Worm (Caenorhabditis elegans) whole organism, mixed stage, embryonic: ENCODE results near the gene npp-18.

Source experiments
- M03D4.4 ChIP-seq: sonication (generic microtip); optimal IDR thresholded peaks from 2 replicates; lab custom pipeline; 2017; ENCODE audit warnings: mild to moderate bottlenecking, missing genetic modification characterization, missing compliant biosample characterization
- bed-3 ChIP-seq: fragments of 200-800 bp; sonication (Bioruptor generic); optimal IDR thresholded peaks from 3 replicates; lab custom pipeline; 2018; ENCODE audit warnings: mild to moderate bottlenecking, missing genetic modification characterization, moderate library complexity, missing compliant biosample characterization
- blmp-1 ChIP-seq: fragments of 150-350 bp; optimal IDR thresholded peaks from 2 replicates; lab custom pipeline; 2014; ENCODE audit warnings: missing biosample characterization, missing genetic modification characterization
- ceh-39 ChIP-seq: fragments of 150-350 bp; optimal IDR thresholded peaks from 2 replicates; lab custom pipeline; 2014; ENCODE audit warnings: missing biosample characterization, missing genetic modification characterization
- ceh-43 ChIP-seq: fragments of 200-800 bp; sonication (Bioruptor generic); optimal IDR thresholded peaks from 2 replicates; lab custom pipeline; 2018; ENCODE audit warnings: mild to moderate bottlenecking, missing genetic modification characterization, moderate library complexity, missing compliant biosample characterization
- ceh-83 ChIP-seq: fragments of 200-800 bp; sonication (Bioruptor generic); optimal IDR thresholded peaks from 2 replicates; lab custom pipeline; 2018; ENCODE audit warnings: mild to moderate bottlenecking, missing genetic modification characterization, missing compliant biosample characterization
- ces-1 ChIP-seq: fragments of 150-350 bp; optimal IDR thresholded peaks from 2 replicates; lab custom pipeline; 2014; ENCODE audit warnings: missing biosample characterization, missing genetic modification reagents, missing genetic modification characterization
- cnd-1 ChIP-seq: fragments of 200-800 bp; sonication (Bioruptor generic); optimal IDR thresholded peaks from 2 replicates; lab custom pipeline; 2018; ENCODE audit warnings: mild to moderate bottlenecking, missing genetic modification characterization, missing compliant biosample characterization
- drap-1 ChIP-seq: fragments of 200-800 bp; sonication (Bioruptor generic); optimal IDR thresholded peaks from 3 replicates; lab custom pipeline; 2018; ENCODE audit warnings: mild to moderate bottlenecking, missing genetic modification characterization, missing compliant biosample characterization
- elt-1 ChIP-seq: sonication (generic microtip); optimal IDR thresholded peaks from 2 replicates; lab custom pipeline; 2017; ENCODE audit warnings: missing genetic modification characterization, mild to moderate bottlenecking, missing compliant biosample characterization, antibody characterized with exemption, moderate library complexity, borderline replicate concordance; ENCODE audit not compliant: insufficient read depth
- flh-1 ChIP-seq: fragments of 200-800 bp; sonication (Bioruptor generic); optimal IDR thresholded peaks from 2 replicates; lab custom pipeline; 2018; ENCODE audit warnings: mild to moderate bottlenecking, missing genetic modification characterization, moderate library complexity, missing compliant biosample characterization
- ham-2 ChIP-seq: fragments of 200-800 bp; sonication (Bioruptor generic); optimal IDR thresholded peaks from 2 replicates; lab custom pipeline; 2018; ENCODE audit warnings: mild to moderate bottlenecking, missing genetic modification characterization, missing compliant biosample characterization
- hlh-1 ChIP-seq: fragments of 150-350 bp; optimal IDR thresholded peaks from 2 replicates; lab custom pipeline; 2014; ENCODE audit warnings: missing biosample characterization, missing genetic modification reagents, missing genetic modification characterization
- lin-13 ChIP-seq: fragments of 150-350 bp; optimal IDR thresholded peaks from 2 replicates; lab custom pipeline; 2014; ENCODE audit warnings: missing biosample characterization, missing genetic modification characterization
- lin-32 ChIP-seq: fragments of 200-800 bp; sonication (Bioruptor generic); optimal IDR thresholded peaks from 2 replicates; lab custom pipeline; 2018; ENCODE audit warnings: mild to moderate bottlenecking, missing genetic modification characterization, missing compliant biosample characterization
- lsy-2 ChIP-seq: fragments of 150-350 bp; optimal IDR thresholded peaks from 2 replicates; lab custom pipeline; 2014; ENCODE audit warnings: missing biosample characterization, missing genetic modification characterization
- mab-5 ChIP-seq: fragments of 150-350 bp; optimal IDR thresholded peaks from 2 replicates; lab custom pipeline; 2014; ENCODE audit warnings: missing biosample characterization, missing genetic modification characterization
- mep-1 ChIP-seq: fragments of 150-350 bp; optimal IDR thresholded peaks from 2 replicates; lab custom pipeline; 2017; ENCODE audit warnings: missing biosample characterization, missing genetic modification reagents, missing genetic modification characterization, inconsistent platforms
- mls-2 ChIP-seq: sonication (generic microtip); optimal IDR thresholded peaks from 2 replicates; lab custom pipeline; 2016; ENCODE audit warnings: mild to moderate bottlenecking, missing genetic modification characterization, moderate library complexity, missing compliant biosample characterization
- nhr-12 ChIP-seq: fragments of 150-350 bp; optimal IDR thresholded peaks from 2 replicates; lab custom pipeline; 2014; ENCODE audit warnings: missing biosample characterization, missing genetic modification characterization
- nhr-2 ChIP-seq: fragments of 150-350 bp; optimal IDR thresholded peaks from 2 replicates; lab custom pipeline; 2014; ENCODE audit warnings: missing biosample characterization, missing genetic modification characterization
- nhr-237 ChIP-seq: fragments of 150-350 bp; optimal IDR thresholded peaks from 2 replicates; lab custom pipeline; 2014; ENCODE audit warnings: missing biosample characterization, missing genetic modification characterization
- nhr-28 ChIP-seq: fragments of 150-350 bp; optimal IDR thresholded peaks from 2 replicates; lab custom pipeline; 2014; ENCODE audit warnings: missing biosample characterization, missing genetic modification characterization
- nhr-76 ChIP-seq: sonication (generic microtip); optimal IDR thresholded peaks from 2 replicates; lab custom pipeline; 2017; ENCODE audit warnings: missing biosample characterization, missing genetic modification characterization
- pha-4 ChIP-seq: fragments of 150-350 bp; optimal IDR thresholded peaks from 2 replicates; lab custom pipeline; 2018; ENCODE audit warnings: missing biosample characterization, missing genetic modification reagents, missing genetic modification characterization
- sem-2 ChIP-seq: fragments of 200-800 bp; sonication (Bioruptor generic); optimal IDR thresholded peaks from 2 replicates; lab custom pipeline; 2018; ENCODE audit warnings: mild to moderate bottlenecking, missing genetic modification characterization, missing compliant biosample characterization
- snpc-4 ChIP-seq: fragments of 150-350 bp; optimal IDR thresholded peaks from 2 replicates; lab custom pipeline; 2014; ENCODE audit warnings: missing biosample characterization, missing genetic modification characterization
- sptf-1 ChIP-seq: sonication (generic microtip); optimal IDR thresholded peaks from 2 replicates; lab custom pipeline; 2017; ENCODE audit warnings: mild to moderate bottlenecking, missing genetic modification characterization, moderate library complexity, missing compliant biosample characterization
- tbx-8 ChIP-seq: fragments of 200-800 bp; sonication (Bioruptor generic); optimal IDR thresholded peaks from 2 replicates; lab custom pipeline; 2018; ENCODE audit warnings: mild to moderate bottlenecking, missing genetic modification characterization, moderate library complexity, missing compliant biosample characterization
- unc-120 ChIP-seq: sonication (generic microtip); optimal IDR thresholded peaks from 2 replicates; lab custom pipeline; 2017; ENCODE audit warnings: missing genetic modification characterization, missing compliant biosample characterization; ENCODE audit not compliant: poor library complexity, severe bottlenecking
- unc-39 ChIP-seq: fragments of 150-350 bp; optimal IDR thresholded peaks from 2 replicates; lab custom pipeline; 2014; ENCODE audit warnings: missing biosample characterization, missing genetic modification characterization
- unc-62 ChIP-seq: fragments of 150-350 bp; optimal IDR thresholded peaks from 2 replicates; lab custom pipeline; 2014; ENCODE audit warnings: missing biosample characterization, missing genetic modification reagents, missing genetic modification characterization
- zip-8 ChIP-seq: fragments of 150-350 bp; optimal IDR thresholded peaks from 2 replicates; lab custom pipeline; 2014; ENCODE audit warnings: missing biosample characterization, missing genetic modification characterization
- ztf-11 ChIP-seq: fragments of 150-350 bp; optimal IDR thresholded peaks from 2 replicates; lab custom pipeline; 2014; ENCODE audit warnings: missing biosample characterization, missing genetic modification characterization

npp-18 gene

DNA sequence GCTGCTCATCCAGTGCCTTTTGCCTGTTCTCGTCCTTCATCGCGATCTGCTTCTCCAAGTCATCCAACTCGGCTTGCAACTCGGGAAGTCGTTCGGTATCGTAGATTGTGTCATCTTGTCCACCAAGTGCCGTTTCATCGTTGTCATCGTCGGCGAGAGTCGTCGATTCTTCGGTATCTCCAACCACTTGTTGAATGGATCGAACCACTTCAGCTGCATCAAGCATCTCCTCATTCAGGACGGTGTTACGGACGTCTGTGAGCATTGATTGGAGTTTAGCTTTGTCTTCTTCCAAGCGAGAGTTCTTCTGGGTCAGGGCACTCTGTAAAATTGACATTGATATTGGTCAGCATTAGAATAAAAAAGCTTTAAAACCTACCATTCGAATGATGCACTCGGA is 8.9 kb downstream of the npp-18 start:
- TF ChIP-seq mep-1 (tag; lab: Kevin White, UChicago): no peak
- TF ChIP-seq mab-5 (tag; lab: Kevin White, UChicago): no peak
- TF ChIP-seq unc-120 (tag; lab: Kevin White, UChicago): no peak
- no peak for TF ChIP-seq nhr-28 (tag; lab: Kevin White, UChicago)
- TF ChIP-seq blmp-1 (tag; lab: Kevin White, UChicago): no peak
- no peak for TF ChIP-seq ceh-43
- TF ChIP-seq snpc-4 (tag; lab: Kevin White, UChicago): no peak
- TF ChIP-seq bed-3 (GFP tag; lab: Kevin White, UChicago): no peak
- TF ChIP-seq lin-32 (GFP tag; lab: Kevin White, UChicago): no peak
- no peak for TF ChIP-seq nhr-2 (tag; lab: Kevin White, UChicago)
- TF ChIP-seq ceh-83 (GFP tag; lab: Kevin White, UChicago): no peak
- TF ChIP-seq flh-1 (GFP tag; lab: Kevin White, UChicago): no peak

- TF ChIP-seq lsy-2 (tag; lab: Kevin White, UChicago): no peak
- peak; percentile 17 for TF ChIP-seq M03D4.4 (tag; lab: Kevin White, UChicago)
- TF ChIP-seq ceh-83 (GFP tag; lab: Kevin White, UChicago): no peak
- TF ChIP-seq elt-1 (tag; lab: Kevin White, UChicago): no peak
- no peak for TF ChIP-seq bed-3 (GFP tag; lab: Kevin White, UChicago)
- TF ChIP-seq ces-1 (GFP tag; lab: Kevin White, UChicago): peak; percentile 86
- no peak for TF ChIP-seq unc-62 (GFP tag; lab: Kevin White, UChicago)
- TF ChIP-seq nhr-2 (tag; lab: Kevin White, UChicago): no peak
- no peak for TF ChIP-seq zip-8 (tag; lab: Kevin White, UChicago)
- TF ChIP-seq drap-1 (GFP tag; lab: Kevin White, UChicago): no peak
- TF ChIP-seq nhr-28 (tag; lab: Kevin White, UChicago): no peak
- TF ChIP-seq sptf-1 (tag; lab: Kevin White, UChicago): peak; percentile 38
Measured at ce11 chrIII:13307107-13307506, 10.5 kb downstream of the npp-18 start, which contains the start of the genes klp-19 and slc-36.1. Gene klp-19 (minus strand): TSS chrIII:13307259. Gene slc-36.1 (plus strand): TSS chrIII:13307502.

- TF ChIP-seq nhr-12 (tag; lab: Kevin White, UChicago) (no peak), cnd-1 (tag; lab: Kevin White, UChicago) (no peak), nhr-237 (tag; lab: Kevin White, UChicago) (peak; percentile 14)
Measured at ce11 chrIII:13310552-13310951, 13.9 kb downstream of the npp-18 start.

- no peak for TF ChIP-seq ceh-43
- no peak for TF ChIP-seq cnd-1 (tag; lab: Kevin White, UChicago)
- no peak for TF ChIP-seq sem-2 (GFP tag; lab: Kevin White, UChicago)
- no peak for TF ChIP-seq elt-1 (tag; lab: Kevin White, UChicago)
- no peak for TF ChIP-seq unc-39 (tag; lab: Kevin White, UChicago)
- TF ChIP-seq mab-5 (tag; lab: Kevin White, UChicago): no peak
- no peak for TF ChIP-seq nhr-76 (tag; lab: Kevin White, UChicago)
- no peak for TF ChIP-seq mls-2 (tag; lab: Kevin White, UChicago)
- no peak for TF ChIP-seq nhr-2 (tag; lab: Kevin White, UChicago)
- TF ChIP-seq lin-32 (GFP tag; lab: Kevin White, UChicago): no peak
- peak; percentile 25 for TF ChIP-seq lsy-2 (tag; lab: Kevin White, UChicago)
- TF ChIP-seq ham-2: no peak
- TF ChIP-seq ces-1 (GFP tag; lab: Kevin White, UChicago): peak; percentile 65
- peak; percentile 28 for TF ChIP-seq mep-1 (tag; lab: Kevin White, UChicago)
- no peak for TF ChIP-seq M03D4.4 (tag; lab: Kevin White, UChicago)
- TF ChIP-seq ceh-39 (tag; lab: Kevin White, UChicago): peak; percentile 79
- TF ChIP-seq hlh-1 (tag; lab: Kevin White, UChicago): no peak
- no peak for TF ChIP-seq ztf-11 (tag; lab: Kevin White, UChicago)
- no peak for TF ChIP-seq lin-13
- no peak for TF ChIP-seq flh-1 (GFP tag; lab: Kevin White, UChicago)
- TF ChIP-seq tbx-8 (GFP tag; lab: Kevin White, UChicago): no peak
- TF ChIP-seq nhr-237 (tag; lab: Kevin White, UChicago): peak; percentile 24
- TF ChIP-seq sptf-1 (tag; lab: Kevin White, UChicago): no peak
- no peak for TF ChIP-seq nhr-12 (tag; lab: Kevin White, UChicago)
- no peak for TF ChIP-seq ceh-83 (GFP tag; lab: Kevin White, UChicago)
- TF ChIP-seq unc-120 (tag; lab: Kevin White, UChicago): no peak
- TF ChIP-seq zip-8 (tag; lab: Kevin White, UChicago): no peak
- no peak for TF ChIP-seq blmp-1 (tag; lab: Kevin White, UChicago)
- no peak for TF ChIP-seq pha-4 (tag; lab: Kevin White, UChicago)
- TF ChIP-seq bed-3 (GFP tag; lab: Kevin White, UChicago): no peak
Measured at ce11 chrIII:13313788-13314187, 17.1 kb downstream of the npp-18 start, which contains the start of gene Y43F4B.10. Gene Y43F4B.10 (plus strand): TSS chrIII:13314068.
